Worm (Caenorhabditis elegans) whole organism, L3 larva: ENCODE data around the gene srxa-10.

Experiments
- daf-12 ChIP-seq: fragments of 150-350 bp; optimal IDR thresholded peaks from 2 replicates; lab custom pipeline; 2014; ENCODE audit warnings: missing biosample characterization, missing genetic modification reagents, missing genetic modification characterization
- nhr-237 ChIP-seq: fragments of 150-350 bp; optimal IDR thresholded peaks from 2 replicates; lab custom pipeline; 2014; ENCODE audit warnings: missing biosample characterization, missing genetic modification characterization
- nhr-28 ChIP-seq: fragments of 150-350 bp; optimal IDR thresholded peaks from 2 replicates; lab custom pipeline; 2014; ENCODE audit warnings: missing biosample characterization, missing genetic modification characterization
- snpc-4 ChIP-seq: fragments of 150-350 bp; optimal IDR thresholded peaks from 2 replicates; lab custom pipeline; 2014; ENCODE audit warnings: missing biosample characterization, missing genetic modification characterization
- zag-1 ChIP-seq: fragments of 150-350 bp; optimal IDR thresholded peaks from 2 replicates; lab custom pipeline; 2014; ENCODE audit warnings: missing biosample characterization, missing genetic modification characterization
- ztf-11 ChIP-seq: fragments of 150-350 bp; optimal IDR thresholded peaks from 2 replicates; lab custom pipeline; 2014; ENCODE audit warnings: missing biosample characterization, missing genetic modification characterization

ce11 chrIII:9817894-9818293 is 21.5 kb upstream of the srxa-10 start:
- TF ChIP-seq nhr-28 (tag; lab: Kevin White, UChicago) (no peak), snpc-4 (no peak), nhr-237 (tag; lab: Kevin White, UChicago) (no peak), ztf-11 (tag; lab: Kevin White, UChicago) (no peak), daf-12 (tag; lab: Kevin White, UChicago) (no peak), zag-1 (no peak)
